Fruit fly (Drosophila melanogaster): ENCODE measurements around the gene Dmtn.

Gene Dmtn

DNA sequence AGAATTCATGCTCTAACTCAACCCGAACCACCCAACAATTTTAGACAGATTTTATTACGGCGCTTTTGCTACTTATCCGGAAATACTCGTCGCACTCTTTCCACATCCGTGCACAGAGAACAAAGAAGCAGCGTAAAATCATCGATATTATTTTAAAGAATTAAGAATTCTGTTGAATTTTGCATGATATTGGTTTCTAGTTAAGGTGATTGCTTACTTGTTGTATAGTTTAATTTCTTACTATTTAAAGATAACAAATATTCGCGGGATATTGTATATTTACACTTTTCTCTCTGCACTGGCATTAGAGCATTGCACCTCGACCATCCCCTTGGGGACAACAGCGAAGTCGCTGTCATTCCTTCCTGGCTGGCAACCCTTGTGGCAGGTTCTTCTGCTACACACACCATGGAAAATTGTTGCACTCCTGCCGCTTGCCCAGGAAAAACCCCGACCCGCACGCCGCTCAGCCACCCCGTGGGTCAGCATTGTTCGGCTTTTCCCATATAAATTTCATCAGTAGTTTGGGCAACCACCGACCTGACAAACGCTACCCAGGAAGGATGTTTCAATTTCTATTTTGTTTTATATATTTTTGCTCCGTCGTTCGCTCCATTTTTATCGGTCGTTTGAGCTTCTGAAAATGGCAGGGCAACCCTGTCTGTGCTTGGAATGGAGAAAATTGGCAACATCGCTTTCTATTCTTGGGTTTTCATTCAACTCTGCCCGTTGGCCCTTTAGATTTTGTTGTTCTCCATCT, 22.1 kb upstream of the Dmtn start (continued):
- TF ChIP-seq CG6163 (GFP tag; IDR thresholded peaks at IDR 0.05) (peak; percentile 74; the same call in 2 of the 3 replicates), CG7368 (GFP tag; optimal IDR thresholded peaks at IDR 0.05) (peak; percentile 13), esn (GFP tag; optimal IDR thresholded peaks at IDR 0.05) (peak; percentile 72), Hr38 (GFP tag; optimal IDR thresholded peaks at IDR 0.05) (no peak), Blimp-1 (GFP tag; optimal IDR thresholded peaks at IDR 0.05) (no peak), CG8319 (GFP tag; optimal IDR thresholded peaks at IDR 0.05) (peak; percentile 27), Sox14 (GFP tag; optimal IDR thresholded peaks at IDR 0.05) (peak; percentile 61), Hr4 (GFP tag; optimal IDR thresholded peaks at IDR 0.05) (peak; percentile 38), achi (GFP tag; optimal IDR thresholded peaks at IDR 0.05) (peak; percentile 57), Sox102F (GFP tag; optimal IDR thresholded peaks at IDR 0.05) (peak; percentile 35), pdm3 (GFP tag; optimal IDR thresholded peaks at IDR 0.05) (peak; percentile 53), dsx (GFP tag; optimal IDR thresholded peaks at IDR 0.05; ENCODE audit: poor library complexity, severe bottlenecking) (peak; percentile 15), Gug (GFP tag; IDR thresholded peaks at IDR 0.05) (no peak), fd85E (GFP tag; optimal IDR thresholded peaks at IDR 0.05) (no peak), CG15336 (GFP tag; IDR thresholded peaks at IDR 0.05) (peak; percentile 40), Eip75B (GFP tag; optimal IDR thresholded peaks at IDR 0.05) (peak; percentile 47), fd59A (GFP tag; optimal IDR thresholded peaks at IDR 0.05) (peak; percentile 26), CG1621 (tag; optimal IDR thresholded peaks at IDR 0.05) (peak; percentile 23), CG6792 (GFP tag; optimal IDR thresholded peaks at IDR 0.05) (peak; percentile 51), Lpt (GFP tag; optimal IDR thresholded peaks at IDR 0.05) (no peak), CG3032 (tag; optimal IDR thresholded peaks at IDR 0.05) (peak; percentile 59), CG6276 (GFP tag; optimal IDR thresholded peaks at IDR 0.05) (peak; percentile 9), Ets96B (tag; optimal IDR thresholded peaks at IDR 0.05) (peak; percentile 61), CG4318 (GFP tag; optimal IDR thresholded peaks at IDR 0.05) (no peak), ss (GFP tag; optimal IDR thresholded peaks at IDR 0.05) (peak; percentile 17 to 26), fkh (GFP tag; optimal IDR thresholded peaks at IDR 0.05) (no peak)

DNA sequence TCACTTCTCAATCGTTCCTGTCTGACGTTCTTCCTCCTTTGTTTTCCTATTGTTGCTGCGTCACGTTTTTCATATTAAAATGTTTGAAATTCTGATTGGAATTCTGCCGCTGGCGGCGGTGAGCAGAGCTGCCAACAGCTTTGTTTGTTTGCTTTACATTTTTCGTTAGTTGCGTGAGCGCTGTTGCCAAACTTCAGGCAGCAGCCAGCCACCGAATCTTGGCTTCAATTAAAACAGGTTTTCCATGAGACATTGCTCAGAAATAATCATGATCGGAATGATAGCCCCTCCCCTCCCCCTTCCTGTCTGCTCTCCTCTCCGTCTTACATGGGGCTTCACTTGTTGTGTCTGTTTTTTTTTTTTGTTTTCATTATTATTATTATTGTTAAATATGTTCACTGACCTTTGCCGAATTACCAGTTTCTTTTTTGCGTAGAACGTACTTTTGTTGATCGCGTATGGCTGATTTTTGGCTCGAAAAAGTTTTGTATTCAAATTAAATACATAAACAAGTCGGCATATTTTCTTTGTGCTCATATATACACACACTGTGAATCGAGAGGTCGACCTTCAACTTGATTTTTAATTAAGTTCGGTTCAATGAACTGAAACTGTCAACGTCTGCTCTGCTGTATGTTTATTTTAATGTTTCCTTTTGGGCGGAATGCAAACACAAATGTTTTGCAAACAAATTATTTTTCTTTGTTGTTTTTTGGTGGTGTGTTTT, 20.6 kb upstream of the Dmtn start:
- no peak for TF ChIP-seq CG10669 (GFP tag; optimal IDR thresholded peaks at IDR 0.05)
- TF ChIP-seq svp (GFP tag), result peak; percentile 74
- peak; percentile 59 for TF ChIP-seq fkh (GFP tag; optimal IDR thresholded peaks at IDR 0.05)
- no peak for TF ChIP-seq CG6854 (GFP tag; optimal IDR thresholded peaks at IDR 0.05)
- TF ChIP-seq CG1621 (tag; optimal IDR thresholded peaks at IDR 0.05), result no peak
- no peak for TF ChIP-seq vri (GFP tag; optimal IDR thresholded peaks at IDR 0.05)
- TF ChIP-seq salr (GFP tag; optimal IDR thresholded peaks at IDR 0.05), result no peak
- TF ChIP-seq dac (GFP tag; optimal IDR thresholded peaks at IDR 0.05), result no peak
- TF ChIP-seq Sox15 (GFP tag; optimal IDR thresholded peaks at IDR 0.05), result no peak
- no peak for TF ChIP-seq Blimp-1 (GFP tag; optimal IDR thresholded peaks at IDR 0.05)
- TF ChIP-seq CG15336 (GFP tag; IDR thresholded peaks at IDR 0.05), result peak; percentile 36; the same call in 1 of the 2 replicates
- no peak for TF ChIP-seq CG8632 (GFP tag; optimal IDR thresholded peaks at IDR 0.05)
- peak; percentile 72 for TF ChIP-seq Eip78C (GFP tag)
- TF ChIP-seq CG6163 (GFP tag; IDR thresholded peaks at IDR 0.05), result peak; percentile 58; the same call in 1 of the 3 replicates
- no peak for TF ChIP-seq CG11294 (GFP tag; IDR thresholded peaks at IDR 0.05)
- no peak for TF ChIP-seq acj6 (GFP tag; optimal IDR thresholded peaks at IDR 0.05)
- peak; percentile 24; the same call in 1 of the 3 replicates for TF ChIP-seq eg (GFP tag; IDR thresholded peaks at IDR 0.05)
- no peak for TF ChIP-seq lz (GFP tag; optimal IDR thresholded peaks at IDR 0.05)
- no peak for TF ChIP-seq Ets96B (tag; optimal IDR thresholded peaks at IDR 0.05)
- TF ChIP-seq Hr4 (GFP tag; optimal IDR thresholded peaks at IDR 0.05), result no peak
- no peak for TF ChIP-seq spab (GFP tag; optimal IDR thresholded peaks at IDR 0.05)

Measured in whole organism, prepupa.